Fruit fly (Drosophila melanogaster) whole organism, embryonic: ENCODE data around the gene Zaf1.

Experiments used
- Bdp1 ChIP-seq: fragments of 200-800 bp; sonication (Bioruptor generic); optimal IDR thresholded peaks from 3 replicates; lab custom pipeline; 2016; ENCODE audit warnings: missing biosample characterization, missing genetic modification characterization
- CG1024 ChIP-seq: fragments of 200-800 bp; sonication (Bioruptor generic); IDR thresholded peaks from 2 replicates; pipeline ENCODE4 v1.3.6; 2022; ENCODE audit warnings: missing biosample characterization, missing genetic modification characterization
- CG12744 ChIP-seq: fragments of 200-800 bp; sonication (Bioruptor generic); optimal IDR thresholded peaks from 2 replicates; lab custom pipeline; 2016; ENCODE audit warnings: missing biosample characterization, missing genetic modification characterization
- CG12942 ChIP-seq: fragments of 200-800 bp; sonication (Bioruptor generic); optimal IDR thresholded peaks from 3 replicates; lab custom pipeline; 2016; ENCODE audit warnings: missing biosample characterization, missing genetic modification characterization
- CG13296 ChIP-seq: fragments of 200-800 bp; sonication (Bioruptor generic); optimal IDR thresholded peaks from 3 replicates; lab custom pipeline; 2018; ENCODE audit warnings: missing biosample characterization, mild to moderate bottlenecking, missing genetic modification characterization
- CG15514 ChIP-seq: fragments of 200-800 bp; sonication (Bioruptor generic); optimal IDR thresholded peaks from 3 replicates; lab custom pipeline; 2017; ENCODE audit warnings: missing biosample characterization, missing genetic modification characterization, mild to moderate bottlenecking, moderate library complexity, missing genetic modification reagents
- CG16863 ChIP-seq: fragments of 200-800 bp; sonication (Bioruptor generic); optimal IDR thresholded peaks from 3 replicates; lab custom pipeline; 2016; ENCODE audit warnings: missing biosample characterization, missing genetic modification characterization
- CG17359 ChIP-seq: fragments of 200-800 bp; sonication (Bioruptor generic); optimal IDR thresholded peaks from 3 replicates; lab custom pipeline; 2018; ENCODE audit warnings: missing biosample characterization, mild to moderate bottlenecking, missing genetic modification characterization, moderate library complexity
- CG3838 ChIP-seq: fragments of 200-800 bp; sonication (Bioruptor generic); optimal IDR thresholded peaks from 3 replicates; lab custom pipeline; 2016; ENCODE audit warnings: missing biosample characterization, missing genetic modification characterization
- CG3995 ChIP-seq: fragments of 200-800 bp; sonication (Bioruptor generic); optimal IDR thresholded peaks from 3 replicates; lab custom pipeline; 2016; ENCODE audit warnings: missing biosample characterization, missing genetic modification characterization
- CG6272 ChIP-seq: fragments of 200-800 bp; sonication (Bioruptor generic); IDR thresholded peaks from 2 replicates; pipeline ENCODE4 v1.3.6; 2022; ENCODE audit warnings: missing biosample characterization, missing genetic modification characterization
- CG6813 ChIP-seq: fragments of 200-800 bp; sonication (Bioruptor generic); optimal IDR thresholded peaks from 2 replicates; lab custom pipeline; 2017; ENCODE audit warnings: missing biosample characterization, missing genetic modification characterization, mild to moderate bottlenecking, moderate library complexity, missing genetic modification reagents
- CG8359 ChIP-seq: fragments of 200-800 bp; sonication (Bioruptor generic); optimal IDR thresholded peaks from 2 replicates; lab custom pipeline; 2017; ENCODE audit warnings: missing biosample characterization, mild to moderate bottlenecking, missing genetic modification characterization, borderline replicate concordance
- CG8478 ChIP-seq: fragments of >200 bp; optimal IDR thresholded peaks from 2 replicates; lab custom pipeline; 2018
- CG8944 ChIP-seq: fragments of 200-800 bp; sonication (Bioruptor generic); optimal IDR thresholded peaks from 3 replicates; lab custom pipeline; 2016; ENCODE audit warnings: missing biosample characterization, missing genetic modification characterization
- Deaf1 ChIP-seq: fragments of 200-800 bp; optimal IDR thresholded peaks from 3 replicates; lab custom pipeline; 2019; ENCODE audit warnings: missing biosample characterization, mild to moderate bottlenecking, missing genetic modification characterization, moderate library complexity
- Ets65A ChIP-seq: fragments of 200-800 bp; sonication (Bioruptor generic); peaks from one replicate; lab custom pipeline; 2016; ENCODE audit warnings: missing biosample characterization, missing genetic modification characterization
- Ets97D ChIP-seq: fragments of 200-800 bp; sonication (Bioruptor generic); optimal IDR thresholded peaks from 3 replicates; lab custom pipeline; 2016; ENCODE audit warnings: missing biosample characterization, missing genetic modification characterization
- HLH54F ChIP-seq: fragments of 200-800 bp; sonication (Bioruptor generic); optimal IDR thresholded peaks from 3 replicates; lab custom pipeline; 2016; ENCODE audit warnings: missing biosample characterization, missing genetic modification characterization
- Hr39 ChIP-seq: fragments of >200 bp; optimal IDR thresholded peaks from 2 replicates; lab custom pipeline; 2017
- Hr51 ChIP-seq, 2 experiments: fragments of 200-800 bp; sonication (Bioruptor generic); optimal IDR thresholded peaks; 2 replicates in 1 of 2; 3 replicates in 1 of 2; lab custom pipeline; 2016 to 2018; ENCODE audit warnings: missing biosample characterization in 2 of 2, missing genetic modification characterization in 2 of 2, mild to moderate bottlenecking in 1 of 2, moderate library complexity in 1 of 2
- Max ChIP-seq: fragments of 200-800 bp; sonication (Bioruptor generic); optimal IDR thresholded peaks from 2 replicates; lab custom pipeline; 2016; ENCODE audit warnings: missing biosample characterization, mild to moderate bottlenecking, missing genetic modification characterization
- Med ChIP-seq: fragments of 200-800 bp; sonication (Bioruptor generic); peaks from one replicate; lab custom pipeline; 2016; ENCODE audit warnings: missing biosample characterization, missing genetic modification characterization, mild to moderate bottlenecking, inconsistent platforms, moderate library complexity
- Mrtf ChIP-seq: fragments of 200-800 bp; sonication (Bioruptor generic); IDR thresholded peaks from 3 replicates; pipeline ENCODE4 v1.3.6; 2022; ENCODE audit warnings: missing biosample characterization, missing genetic modification characterization
- Nf-YC ChIP-seq: fragments of 200-800 bp; optimal IDR thresholded peaks from 3 replicates; lab custom pipeline; 2019; ENCODE audit warnings: missing biosample characterization, mild to moderate bottlenecking, missing genetic modification characterization, moderate library complexity
- Opbp ChIP-seq: fragments of 200-800 bp; sonication (Bioruptor generic); IDR thresholded peaks from 3 replicates; pipeline ENCODE4 v1.3.6; 2022; ENCODE audit warnings: missing biosample characterization, missing genetic modification characterization; ENCODE audit not compliant: partially characterized antibody
- Sin3A ChIP-seq: fragments of >200 bp; optimal IDR thresholded peaks from 2 replicates; lab custom pipeline; 2018
- Sox100B ChIP-seq: fragments of 200-800 bp; sonication (Bioruptor generic); optimal IDR thresholded peaks from 3 replicates; lab custom pipeline; 2018; ENCODE audit warnings: missing biosample characterization, mild to moderate bottlenecking, missing genetic modification characterization
- Sox102F ChIP-seq: fragments of 200-800 bp; sonication (Bioruptor generic); optimal IDR thresholded peaks from 2 replicates; lab custom pipeline; 2018; ENCODE audit warnings: missing biosample characterization, mild to moderate bottlenecking, missing genetic modification characterization, moderate library complexity
- Ssrp ChIP-seq: fragments of 200-800 bp; sonication (Bioruptor generic); optimal IDR thresholded peaks from 2 replicates; lab custom pipeline; 2018; ENCODE audit warnings: missing biosample characterization, mild to moderate bottlenecking, missing genetic modification characterization, moderate library complexity
- TFAM ChIP-seq: fragments of 200-800 bp; sonication (Bioruptor generic); optimal IDR thresholded peaks from 2 replicates; lab custom pipeline; 2017; ENCODE audit warnings: missing biosample characterization, missing genetic modification characterization, inconsistent platforms
- Vsx1 ChIP-seq: fragments of 200-800 bp; sonication (Bioruptor generic); optimal IDR thresholded peaks from 2 replicates; lab custom pipeline; 2017; ENCODE audit warnings: missing biosample characterization, mild to moderate bottlenecking, missing genetic modification characterization, missing genetic modification reagents
- YL-1 ChIP-seq: fragments of 200-800 bp; sonication (Bioruptor generic); optimal IDR thresholded peaks from 3 replicates; lab custom pipeline; 2017; ENCODE audit warnings: missing biosample characterization, mild to moderate bottlenecking, missing genetic modification characterization
- abd-A ChIP-seq: fragments of 200-800 bp; sonication (Bioruptor generic); optimal IDR thresholded peaks from 3 replicates; lab custom pipeline; 2019; ENCODE audit warnings: missing biosample characterization, mild to moderate bottlenecking, missing genetic modification characterization, moderate library complexity
- en ChIP-seq: fragments of 200-800 bp; sonication (Bioruptor generic); optimal IDR thresholded peaks from 2 replicates; lab custom pipeline; 2016; ENCODE audit warnings: missing biosample characterization, missing genetic modification characterization
- ftz-f1 ChIP-seq: fragments of 200-800 bp; sonication (Bioruptor generic); optimal IDR thresholded peaks from 2 replicates; lab custom pipeline; 2016; ENCODE audit warnings: missing biosample characterization, missing genetic modification characterization
- inv ChIP-seq: fragments of 200-800 bp; sonication (Bioruptor generic); IDR thresholded peaks from 2 replicates; pipeline ENCODE4 v1.3.6; 2022; ENCODE audit warnings: missing biosample characterization, missing genetic modification characterization; ENCODE audit not compliant: partially characterized antibody
- knrl ChIP-seq: fragments of 200-800 bp; sonication (Bioruptor generic); IDR thresholded peaks from 3 replicates; pipeline ENCODE4 v1.3.6; 2022; ENCODE audit warnings: missing biosample characterization, missing genetic modification characterization; ENCODE audit not compliant: partially characterized antibody
- lov ChIP-seq, 2 experiments: fragments of 200-800 bp in 1 of 2; fragments of >200 bp in 1 of 2; sonication (Bioruptor generic) in 1 of 2; IDR thresholded peaks in 1 of 2; optimal IDR thresholded peaks in 1 of 2; 2 replicates in 1 of 2; 3 replicates in 1 of 2; pipeline versions ENCODE4 v1.3.6 to Lab custom; 2017 to 2022; ENCODE audit warnings: missing biosample characterization in 1 of 2, missing genetic modification characterization in 1 of 2
- maf-S ChIP-seq: fragments of 200-800 bp; sonication (Bioruptor generic); optimal IDR thresholded peaks from 2 replicates; lab custom pipeline; 2016; ENCODE audit warnings: missing biosample characterization, missing genetic modification characterization
- nom ChIP-seq: fragments of 200-800 bp; sonication (Bioruptor generic); optimal IDR thresholded peaks from 2 replicates; lab custom pipeline; 2017; ENCODE audit warnings: missing biosample characterization, missing genetic modification characterization, mild to moderate bottlenecking, moderate library complexity, missing genetic modification reagents
- odd ChIP-seq: fragments of 200-800 bp; sonication (Bioruptor generic); optimal IDR thresholded peaks from 2 replicates; lab custom pipeline; 2017; ENCODE audit warnings: missing biosample characterization, mild to moderate bottlenecking, missing genetic modification characterization
- sd ChIP-seq: fragments of 200-800 bp; sonication (Bioruptor generic); optimal IDR thresholded peaks from 3 replicates; lab custom pipeline; 2018; ENCODE audit warnings: missing biosample characterization, mild to moderate bottlenecking, missing genetic modification characterization, moderate library complexity
- sqz ChIP-seq: fragments of 200-800 bp; sonication (Bioruptor generic); optimal IDR thresholded peaks from 3 replicates; lab custom pipeline; 2018; ENCODE audit warnings: missing biosample characterization, mild to moderate bottlenecking, missing genetic modification characterization
- trem ChIP-seq: fragments of 200-800 bp; optimal IDR thresholded peaks from 3 replicates; lab custom pipeline; 2019; ENCODE audit warnings: missing biosample characterization, mild to moderate bottlenecking, missing genetic modification characterization, moderate library complexity
- tup ChIP-seq: fragments of 200-800 bp; sonication (Bioruptor generic); optimal IDR thresholded peaks from 2 replicates; lab custom pipeline; 2016; ENCODE audit warnings: missing biosample characterization, mild to moderate bottlenecking, missing genetic modification characterization, moderate library complexity
- unc-4 ChIP-seq: fragments of 200-800 bp; sonication (Bioruptor generic); IDR thresholded peaks from 2 replicates; pipeline ENCODE4 v1.3.6; 2022; ENCODE audit warnings: missing biosample characterization, missing genetic modification characterization; ENCODE audit not compliant: partially characterized antibody
- zen ChIP-seq: fragments of 200-800 bp; sonication (Bioruptor generic); optimal IDR thresholded peaks from 3 replicates; lab custom pipeline; 2018; ENCODE audit warnings: missing biosample characterization, mild to moderate bottlenecking, missing genetic modification characterization, moderate library complexity

The Zaf1 gene

DNA sequence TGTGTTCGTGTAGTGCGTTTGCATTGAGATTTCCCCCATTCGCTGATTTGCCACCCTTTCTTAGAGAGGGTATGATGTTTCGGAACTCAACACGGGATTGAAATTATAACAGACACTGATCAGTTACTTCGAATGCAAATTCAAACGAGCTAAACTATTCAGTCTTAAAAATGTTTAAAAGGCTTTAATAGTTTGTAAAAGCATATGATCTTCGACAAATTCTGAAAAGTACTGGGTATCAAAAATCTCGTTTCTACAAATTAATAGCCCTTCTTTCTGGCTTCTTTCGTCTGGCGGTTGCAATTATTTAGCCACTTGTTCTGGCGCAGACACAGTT, 43.2 kb downstream of the Zaf1 start (continued):
- no peak for TF ChIP-seq Hr39 (lab: Kevin White, UChicago)
- TF ChIP-seq HLH54F (GFP tag; lab: Kevin White, UChicago), result peak; percentile 19
- TF ChIP-seq zen (tag; lab: Kevin White, UChicago), result peak; percentile 5
- TF ChIP-seq trem (tag; lab: Kevin White, UChicago), result peak; percentile 26
- TF ChIP-seq Sox102F (GFP tag; lab: Kevin White, UChicago), result peak; percentile 87
- peak; percentile 93 for TF ChIP-seq Med (GFP tag; lab: Kevin White, UChicago)
- peak; percentile 55 for TF ChIP-seq CG15514
- peak; percentile 28 for TF ChIP-seq Bdp1 (GFP tag; lab: Kevin White, UChicago)
- no peak for TF ChIP-seq TFAM (GFP tag; lab: Kevin White, UChicago)
- peak; percentile 53 for TF ChIP-seq maf-S (GFP tag; lab: Kevin White, UChicago)
- TF ChIP-seq CG1024 (GFP tag; lab: Robert Waterston, UW), result peak; percentile 71
- TF ChIP-seq CG8359 (GFP tag; lab: Kevin White, UChicago), result no peak
- no peak for TF ChIP-seq Sox100B
- TF ChIP-seq lov (optimal IDR thresholded peaks at IDR 0.05; lab: Kevin White, UChicago), result no peak
- peak; percentile 62; the same call in 2 of the 3 replicates for TF ChIP-seq lov (GFP tag; IDR thresholded peaks at IDR 0.05; lab: Robert Waterston, UW)
- TF ChIP-seq Max, result no peak
- TF ChIP-seq CG13296 (GFP tag; lab: Kevin White, UChicago), result no peak
- TF ChIP-seq CG12744 (GFP tag; lab: Kevin White, UChicago), result no peak
- peak; percentile 35 to 87 for TF ChIP-seq Hr51 (GFP tag; optimal IDR thresholded peaks at IDR 0.05; lab: Kevin White, UChicago)
- peak; percentile 72 for TF ChIP-seq CG12942 (GFP tag; lab: Kevin White, UChicago)
- TF ChIP-seq knrl, result no peak
- TF ChIP-seq abd-A (tag; lab: Kevin White, UChicago), result no peak
- TF ChIP-seq Opbp (GFP tag; lab: Robert Waterston, UW), result no peak
- TF ChIP-seq Ssrp (tag; lab: Kevin White, UChicago), result peak; percentile 60
- peak; percentile 7 for TF ChIP-seq CG6813 (GFP tag; lab: Kevin White, UChicago)
- TF ChIP-seq Nf-YC, result no peak
- TF ChIP-seq sd (tag; lab: Kevin White, UChicago), result no peak
- peak; percentile 20 for TF ChIP-seq Ets97D (GFP tag; lab: Kevin White, UChicago)
- 0 out of 3 replicates have a peak, but pooled peaks have one; percentile 46 for TF ChIP-seq Mrtf (GFP tag; lab: Robert Waterston, UW)
- no peak for TF ChIP-seq Vsx1 (GFP tag; lab: Kevin White, UChicago)
- no peak for TF ChIP-seq sqz (GFP tag; lab: Kevin White, UChicago)
- TF ChIP-seq Sin3A (lab: Kevin White, UChicago), result no peak
- no peak for TF ChIP-seq ftz-f1 (GFP tag; lab: Kevin White, UChicago)
- no peak for TF ChIP-seq Deaf1 (tag; lab: Kevin White, UChicago)
- TF ChIP-seq YL-1 (GFP tag; lab: Kevin White, UChicago), result no peak
- peak; percentile 60 for TF ChIP-seq CG16863 (GFP tag; lab: Kevin White, UChicago)
- no peak for TF ChIP-seq CG8478 (lab: Kevin White, UChicago)
- TF ChIP-seq inv (GFP tag; lab: Robert Waterston, UW), result no peak
- no peak for TF ChIP-seq CG6272
- peak; percentile 63 for TF ChIP-seq CG8944 (GFP tag; lab: Kevin White, UChicago)
- no peak for TF ChIP-seq CG3995
- no peak for TF ChIP-seq odd
- TF ChIP-seq CG3838, result no peak
- TF ChIP-seq tup (GFP tag; lab: Kevin White, UChicago), result no peak
- no peak for TF ChIP-seq unc-4 (GFP tag; lab: Robert Waterston, UW)
- peak; percentile 56 for TF ChIP-seq en (GFP tag; lab: Kevin White, UChicago)
- peak; percentile 85 for TF ChIP-seq CG17359
- peak; percentile 38 for TF ChIP-seq nom
- TF ChIP-seq Ets65A (GFP tag; lab: Kevin White, UChicago), result peak; percentile 89
